Worm (Caenorhabditis elegans) whole organism, mixed stage, embryonic: ENCODE data around the gene C14F11.4.

Experiments used
- M03D4.4 ChIP-seq: sonication (generic microtip); optimal IDR thresholded peaks from 2 replicates; lab custom pipeline; 2017; ENCODE audit warnings: mild to moderate bottlenecking, missing genetic modification characterization, missing compliant biosample characterization
- bed-3 ChIP-seq: fragments of 200-800 bp; sonication (Bioruptor generic); optimal IDR thresholded peaks from 3 replicates; lab custom pipeline; 2018; ENCODE audit warnings: mild to moderate bottlenecking, missing genetic modification characterization, moderate library complexity, missing compliant biosample characterization
- blmp-1 ChIP-seq: fragments of 150-350 bp; optimal IDR thresholded peaks from 2 replicates; lab custom pipeline; 2014; ENCODE audit warnings: missing biosample characterization, missing genetic modification characterization
- ceh-39 ChIP-seq: fragments of 150-350 bp; optimal IDR thresholded peaks from 2 replicates; lab custom pipeline; 2014; ENCODE audit warnings: missing biosample characterization, missing genetic modification characterization
- ceh-43 ChIP-seq: fragments of 200-800 bp; sonication (Bioruptor generic); optimal IDR thresholded peaks from 2 replicates; lab custom pipeline; 2018; ENCODE audit warnings: mild to moderate bottlenecking, missing genetic modification characterization, moderate library complexity, missing compliant biosample characterization
- ceh-83 ChIP-seq: fragments of 200-800 bp; sonication (Bioruptor generic); optimal IDR thresholded peaks from 2 replicates; lab custom pipeline; 2018; ENCODE audit warnings: mild to moderate bottlenecking, missing genetic modification characterization, missing compliant biosample characterization
- ces-1 ChIP-seq: fragments of 150-350 bp; optimal IDR thresholded peaks from 2 replicates; lab custom pipeline; 2014; ENCODE audit warnings: missing biosample characterization, missing genetic modification reagents, missing genetic modification characterization
- cnd-1 ChIP-seq: fragments of 200-800 bp; sonication (Bioruptor generic); optimal IDR thresholded peaks from 2 replicates; lab custom pipeline; 2018; ENCODE audit warnings: mild to moderate bottlenecking, missing genetic modification characterization, missing compliant biosample characterization
- drap-1 ChIP-seq: fragments of 200-800 bp; sonication (Bioruptor generic); optimal IDR thresholded peaks from 3 replicates; lab custom pipeline; 2018; ENCODE audit warnings: mild to moderate bottlenecking, missing genetic modification characterization, missing compliant biosample characterization
- elt-1 ChIP-seq: sonication (generic microtip); optimal IDR thresholded peaks from 2 replicates; lab custom pipeline; 2017; ENCODE audit warnings: missing genetic modification characterization, mild to moderate bottlenecking, missing compliant biosample characterization, antibody characterized with exemption, moderate library complexity, borderline replicate concordance; ENCODE audit not compliant: insufficient read depth
- elt-3 ChIP-seq: fragments of 150-350 bp; optimal IDR thresholded peaks from 2 replicates; lab custom pipeline; 2014; ENCODE audit warnings: missing biosample characterization, missing genetic modification characterization
- flh-1 ChIP-seq: fragments of 200-800 bp; sonication (Bioruptor generic); optimal IDR thresholded peaks from 2 replicates; lab custom pipeline; 2018; ENCODE audit warnings: mild to moderate bottlenecking, missing genetic modification characterization, moderate library complexity, missing compliant biosample characterization
- ham-2 ChIP-seq: fragments of 200-800 bp; sonication (Bioruptor generic); optimal IDR thresholded peaks from 2 replicates; lab custom pipeline; 2018; ENCODE audit warnings: mild to moderate bottlenecking, missing genetic modification characterization, missing compliant biosample characterization
- hlh-1 ChIP-seq: fragments of 150-350 bp; optimal IDR thresholded peaks from 2 replicates; lab custom pipeline; 2014; ENCODE audit warnings: missing biosample characterization, missing genetic modification reagents, missing genetic modification characterization
- lin-13 ChIP-seq: fragments of 150-350 bp; optimal IDR thresholded peaks from 2 replicates; lab custom pipeline; 2014; ENCODE audit warnings: missing biosample characterization, missing genetic modification characterization
- lsy-2 ChIP-seq: fragments of 150-350 bp; optimal IDR thresholded peaks from 2 replicates; lab custom pipeline; 2014; ENCODE audit warnings: missing biosample characterization, missing genetic modification characterization
- mab-5 ChIP-seq: fragments of 150-350 bp; optimal IDR thresholded peaks from 2 replicates; lab custom pipeline; 2014; ENCODE audit warnings: missing biosample characterization, missing genetic modification characterization
- mep-1 ChIP-seq: fragments of 150-350 bp; optimal IDR thresholded peaks from 2 replicates; lab custom pipeline; 2017; ENCODE audit warnings: missing biosample characterization, missing genetic modification reagents, missing genetic modification characterization, inconsistent platforms
- mls-2 ChIP-seq: sonication (generic microtip); optimal IDR thresholded peaks from 2 replicates; lab custom pipeline; 2016; ENCODE audit warnings: mild to moderate bottlenecking, missing genetic modification characterization, moderate library complexity, missing compliant biosample characterization
- nhr-12 ChIP-seq: fragments of 150-350 bp; optimal IDR thresholded peaks from 2 replicates; lab custom pipeline; 2014; ENCODE audit warnings: missing biosample characterization, missing genetic modification characterization
- nhr-2 ChIP-seq: fragments of 150-350 bp; optimal IDR thresholded peaks from 2 replicates; lab custom pipeline; 2014; ENCODE audit warnings: missing biosample characterization, missing genetic modification characterization
- nhr-76 ChIP-seq: sonication (generic microtip); optimal IDR thresholded peaks from 2 replicates; lab custom pipeline; 2017; ENCODE audit warnings: missing biosample characterization, missing genetic modification characterization
- pha-4 ChIP-seq: fragments of 150-350 bp; optimal IDR thresholded peaks from 2 replicates; lab custom pipeline; 2018; ENCODE audit warnings: missing biosample characterization, missing genetic modification reagents, missing genetic modification characterization
- sem-2 ChIP-seq: fragments of 200-800 bp; sonication (Bioruptor generic); optimal IDR thresholded peaks from 2 replicates; lab custom pipeline; 2018; ENCODE audit warnings: mild to moderate bottlenecking, missing genetic modification characterization, missing compliant biosample characterization
- snpc-4 ChIP-seq: fragments of 150-350 bp; optimal IDR thresholded peaks from 2 replicates; lab custom pipeline; 2014; ENCODE audit warnings: missing biosample characterization, missing genetic modification characterization
- sptf-1 ChIP-seq: sonication (generic microtip); optimal IDR thresholded peaks from 2 replicates; lab custom pipeline; 2017; ENCODE audit warnings: mild to moderate bottlenecking, missing genetic modification characterization, moderate library complexity, missing compliant biosample characterization
- tbx-8 ChIP-seq: fragments of 200-800 bp; sonication (Bioruptor generic); optimal IDR thresholded peaks from 2 replicates; lab custom pipeline; 2018; ENCODE audit warnings: mild to moderate bottlenecking, missing genetic modification characterization, moderate library complexity, missing compliant biosample characterization
- unc-120 ChIP-seq: sonication (generic microtip); optimal IDR thresholded peaks from 2 replicates; lab custom pipeline; 2017; ENCODE audit warnings: missing genetic modification characterization, missing compliant biosample characterization; ENCODE audit not compliant: poor library complexity, severe bottlenecking
- unc-62 ChIP-seq: fragments of 150-350 bp; optimal IDR thresholded peaks from 2 replicates; lab custom pipeline; 2014; ENCODE audit warnings: missing biosample characterization, missing genetic modification reagents, missing genetic modification characterization
- zip-8 ChIP-seq: fragments of 150-350 bp; optimal IDR thresholded peaks from 2 replicates; lab custom pipeline; 2014; ENCODE audit warnings: missing biosample characterization, missing genetic modification characterization

C14F11.4 gene

DNA sequence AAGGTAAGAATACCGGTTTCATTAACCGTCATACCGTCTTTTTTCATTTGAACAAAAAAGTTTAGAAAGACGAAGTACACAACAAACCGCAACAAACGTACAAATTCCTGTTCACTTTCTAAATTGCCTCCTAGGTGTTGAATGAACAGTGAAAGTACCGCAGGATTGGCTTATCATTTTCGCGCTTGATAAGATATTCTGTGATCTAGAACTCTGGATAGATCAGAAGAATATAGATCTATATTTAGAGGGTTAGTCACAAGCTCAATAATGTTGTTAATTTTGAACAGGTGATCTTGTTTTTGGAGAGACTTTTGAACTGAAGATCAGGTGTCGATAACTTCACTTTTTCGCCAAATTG is 21.8 kb upstream of the C14F11.4 start:
- no peak for TF ChIP-seq nhr-12 (tag; lab: Kevin White, UChicago)
- no peak for TF ChIP-seq ceh-39 (tag; lab: Kevin White, UChicago)
- TF ChIP-seq blmp-1: peak; percentile 17

ce11 chrX:6253899-6254670 is 21.2 kb upstream of the C14F11.4 start:
- TF ChIP-seq mep-1 (tag; lab: Kevin White, UChicago) (no peak), hlh-1 (tag; lab: Kevin White, UChicago) (peak; percentile 28), flh-1 (GFP tag; lab: Kevin White, UChicago) (no peak), cnd-1 (tag; lab: Kevin White, UChicago) (peak; percentile 12), mls-2 (tag; lab: Kevin White, UChicago) (peak; percentile 8), lsy-2 (tag; lab: Kevin White, UChicago) (peak; percentile 21), unc-120 (tag; lab: Kevin White, UChicago) (peak; percentile 45), ceh-83 (peak; percentile 45), mab-5 (no peak), M03D4.4 (no peak), ham-2 (peak; percentile 24), pha-4 (tag; lab: Kevin White, UChicago) (no peak), zip-8 (tag; lab: Kevin White, UChicago) (peak; percentile 75), unc-62 (GFP tag; lab: Kevin White, UChicago) (peak; percentile 86)

ce11 chrX:6253566-6253898 is 20.7 kb upstream of the C14F11.4 start:
- no peak for TF ChIP-seq sem-2 (GFP tag; lab: Kevin White, UChicago)
- TF ChIP-seq bed-3 (GFP tag; lab: Kevin White, UChicago): no peak
- TF ChIP-seq flh-1 (GFP tag; lab: Kevin White, UChicago): no peak
- TF ChIP-seq lin-13 (tag; lab: Kevin White, UChicago): no peak
- no peak for TF ChIP-seq ces-1 (GFP tag; lab: Kevin White, UChicago)
- no peak for TF ChIP-seq pha-4 (tag; lab: Kevin White, UChicago)
- TF ChIP-seq drap-1 (GFP tag; lab: Kevin White, UChicago): no peak
- no peak for TF ChIP-seq tbx-8 (GFP tag; lab: Kevin White, UChicago)
- no peak for TF ChIP-seq mls-2 (tag; lab: Kevin White, UChicago)
- no peak for TF ChIP-seq ceh-83
- no peak for TF ChIP-seq sptf-1 (tag; lab: Kevin White, UChicago)
- no peak for TF ChIP-seq ceh-43 (GFP tag; lab: Kevin White, UChicago)
- no peak for TF ChIP-seq unc-62 (GFP tag; lab: Kevin White, UChicago)
- no peak for TF ChIP-seq elt-3 (tag; lab: Kevin White, UChicago)
- no peak for TF ChIP-seq nhr-12 (tag; lab: Kevin White, UChicago)
- TF ChIP-seq elt-1: no peak
- TF ChIP-seq zip-8 (tag; lab: Kevin White, UChicago): no peak
- no peak for TF ChIP-seq lsy-2 (tag; lab: Kevin White, UChicago)
- TF ChIP-seq snpc-4 (tag; lab: Kevin White, UChicago): no peak
- no peak for TF ChIP-seq nhr-2 (tag; lab: Kevin White, UChicago)
- TF ChIP-seq, all 35 proteins: peak for 0

DNA sequence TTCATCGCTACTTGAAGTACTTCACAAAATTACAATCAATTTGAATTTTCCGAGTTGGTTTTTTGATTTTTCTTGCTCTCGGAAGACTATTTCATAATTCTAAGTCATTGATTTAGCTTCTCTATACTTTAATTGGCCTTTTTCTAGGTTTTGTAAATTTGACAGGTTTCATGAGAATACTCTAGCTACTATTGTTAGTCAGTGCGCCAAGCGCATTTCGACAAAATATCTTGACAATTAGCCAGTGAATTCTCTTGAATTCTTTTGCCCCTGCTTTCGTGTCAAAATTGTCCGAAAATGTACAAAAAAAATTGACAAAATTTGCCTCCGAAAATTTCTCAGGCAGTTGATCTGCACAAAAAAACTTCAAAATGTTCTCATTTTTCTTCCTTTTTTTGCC is 20.3 kb upstream of the C14F11.4 start:
- TF ChIP-seq nhr-76 (tag; lab: Kevin White, UChicago): no peak
- no peak for TF ChIP-seq ces-1 (GFP tag; lab: Kevin White, UChicago)
- no peak for TF ChIP-seq hlh-1 (tag; lab: Kevin White, UChicago)

DNA sequence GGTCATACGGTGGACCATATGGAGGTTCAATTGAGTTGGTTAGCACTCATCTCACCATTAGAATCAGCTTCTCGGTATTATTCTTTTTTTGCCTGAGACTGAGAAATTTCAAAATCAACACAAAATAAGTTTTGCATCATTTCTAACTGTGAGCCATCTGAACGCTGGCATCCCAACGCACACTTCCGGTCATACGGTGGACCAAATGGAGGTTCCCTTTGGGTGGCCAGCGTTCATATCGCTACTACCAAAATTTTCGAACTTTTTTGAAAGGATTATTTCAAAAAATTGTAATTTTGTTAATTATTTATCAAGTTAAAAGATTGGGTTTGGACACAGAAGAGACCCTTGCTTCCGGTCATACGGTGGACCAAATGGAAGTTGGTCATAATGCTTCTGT is 19.9 kb upstream of the C14F11.4 start:
- TF ChIP-seq hlh-1 (tag; lab: Kevin White, UChicago): no peak
